Worm (Caenorhabditis elegans) whole organism, L4/young adult: Measurements from ENCODE around the gene F35G12.5.

Experiments
- W03F9.2 ChIP-seq: fragments of 150-350 bp; optimal IDR thresholded peaks from 2 replicates; lab custom pipeline; 2014; ENCODE audit warnings: missing biosample characterization, missing genetic modification characterization
- dao-5 ChIP-seq: sonication (generic microtip); optimal IDR thresholded peaks from 2 replicates; lab custom pipeline; 2016; ENCODE audit warnings: missing genotype, missing genetic modification characterization, moderate library complexity, missing compliant biosample characterization
- him-1 ChIP-seq: sonication (generic microtip); optimal IDR thresholded peaks from 2 replicates; lab custom pipeline; 2016; ENCODE audit warnings: missing genotype, missing genetic modification reagents, missing genetic modification characterization, missing compliant biosample characterization

The F35G12.5 gene

DNA sequence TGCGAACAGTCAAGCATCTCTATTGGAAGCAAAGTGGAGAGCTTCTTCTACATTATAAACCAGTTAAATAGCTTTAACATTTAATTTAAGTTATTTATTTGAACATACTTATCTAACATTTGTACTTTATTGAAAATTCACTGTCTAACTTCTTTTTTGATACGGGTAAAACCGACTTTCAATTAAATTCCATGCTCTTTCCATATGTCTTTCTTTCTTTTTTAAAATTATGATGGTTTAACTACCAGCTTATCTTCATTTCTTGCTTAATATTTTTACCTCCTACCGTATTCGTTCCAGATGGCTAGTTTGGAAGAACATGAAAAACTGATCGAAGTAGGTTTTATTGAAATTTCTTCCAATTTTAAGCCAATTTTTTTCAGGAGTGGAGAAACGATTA is 2.4 kb upstream of the F35G12.5 start, which contains the start of gene F35G12.12:
Gene F35G12.12 (plus strand): TSS at position 301 of the 400 bp plus-strand sequence.
- TF ChIP-seq him-1 (tag; lab: Kevin White, UChicago), result no peak

DNA sequence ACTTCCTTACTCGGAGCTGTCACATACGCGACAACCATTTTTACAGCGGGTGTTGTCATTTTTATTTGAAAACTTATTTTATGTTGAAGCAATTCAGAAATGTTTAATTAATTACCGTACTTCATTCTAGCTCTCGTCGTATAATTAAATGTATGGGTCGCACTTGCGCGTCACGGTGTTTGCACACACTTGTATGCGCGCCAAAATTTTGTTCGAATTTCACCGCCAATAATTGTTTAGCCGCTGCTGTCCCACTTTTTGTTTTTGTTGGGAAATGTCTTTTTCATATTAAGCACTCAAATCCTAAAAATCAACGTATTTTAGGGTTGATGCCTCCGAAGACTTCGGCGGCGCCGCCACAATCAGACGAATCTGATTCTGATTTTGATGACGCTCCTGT is 3.3 kb downstream of the F35G12.5 start, which contains the start of the genes F35G12.7 and smc-4:
Gene F35G12.7 (minus strand): TSS at position 154 of the 400 bp plus-strand sequence.
Gene smc-4 (plus strand): TSS at position 325 of the 400 bp plus-strand sequence.
- TF ChIP-seq him-1 (tag; lab: Kevin White, UChicago) (no peak), dao-5 (no peak), W03F9.2 (tag; lab: Kevin White, UChicago) (no peak)

DNA sequence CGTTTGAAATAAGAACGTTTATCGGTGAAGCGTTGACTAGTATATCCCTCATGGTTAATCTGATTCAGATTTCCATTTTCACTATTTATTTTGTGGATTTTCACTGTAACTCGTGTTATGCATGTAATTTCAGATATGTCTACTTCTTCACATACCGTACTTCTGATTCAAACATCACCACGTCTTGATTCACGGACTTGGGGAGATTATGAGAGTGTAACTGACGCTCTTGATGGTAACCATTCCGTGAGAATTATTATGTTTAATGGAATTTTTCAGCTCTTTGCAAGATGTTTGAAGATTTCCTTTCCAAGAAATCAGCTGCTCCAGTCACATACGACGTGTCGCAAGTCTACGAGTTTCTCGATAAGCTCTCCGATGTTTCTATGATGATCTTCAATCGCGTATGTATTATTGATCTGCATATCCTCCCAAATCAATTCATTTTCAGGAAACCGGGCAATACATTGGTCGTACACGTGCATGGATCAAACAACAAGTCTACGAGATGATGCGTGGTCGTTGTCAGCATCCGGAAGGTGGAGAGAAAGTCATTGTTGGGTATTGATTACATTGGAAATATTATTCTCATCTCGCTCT is 9.3 kb downstream of the F35G12.5 start, which contains the start of gene erh-2:
Gene erh-2 (plus strand): TSS at position 134 of the 600 bp plus-strand sequence.
- TF ChIP-seq him-1 (tag; lab: Kevin White, UChicago), result no peak
- no peak for TF ChIP-seq dao-5
- no peak for TF ChIP-seq W03F9.2 (tag; lab: Kevin White, UChicago)

DNA sequence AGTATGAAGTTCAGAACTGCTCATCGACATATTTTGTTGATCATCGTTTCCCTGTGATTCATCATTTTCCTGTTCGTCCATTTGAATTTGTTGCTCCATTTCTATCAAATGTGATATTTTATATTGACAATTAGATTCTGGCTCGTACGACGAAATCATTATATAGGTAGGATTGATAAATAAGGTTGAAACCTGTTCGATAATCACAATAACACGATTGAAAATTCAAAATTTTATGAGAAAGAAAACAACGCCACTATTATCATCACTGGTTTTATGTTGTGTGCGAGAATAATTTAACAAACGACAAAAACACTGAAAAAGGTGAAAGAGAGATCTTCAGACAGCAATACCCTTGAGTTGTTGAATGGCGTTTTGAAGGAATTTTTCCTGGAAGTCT is 10.4 kb downstream of the F35G12.5 start, which contains the start of gene apc-11:
Gene apc-11 (minus strand): TSS at position 101 of the 400 bp plus-strand sequence.
- TF ChIP-seq W03F9.2 (tag; lab: Kevin White, UChicago) (no peak), dao-5 (no peak), him-1 (tag; lab: Kevin White, UChicago) (no peak)

DNA sequence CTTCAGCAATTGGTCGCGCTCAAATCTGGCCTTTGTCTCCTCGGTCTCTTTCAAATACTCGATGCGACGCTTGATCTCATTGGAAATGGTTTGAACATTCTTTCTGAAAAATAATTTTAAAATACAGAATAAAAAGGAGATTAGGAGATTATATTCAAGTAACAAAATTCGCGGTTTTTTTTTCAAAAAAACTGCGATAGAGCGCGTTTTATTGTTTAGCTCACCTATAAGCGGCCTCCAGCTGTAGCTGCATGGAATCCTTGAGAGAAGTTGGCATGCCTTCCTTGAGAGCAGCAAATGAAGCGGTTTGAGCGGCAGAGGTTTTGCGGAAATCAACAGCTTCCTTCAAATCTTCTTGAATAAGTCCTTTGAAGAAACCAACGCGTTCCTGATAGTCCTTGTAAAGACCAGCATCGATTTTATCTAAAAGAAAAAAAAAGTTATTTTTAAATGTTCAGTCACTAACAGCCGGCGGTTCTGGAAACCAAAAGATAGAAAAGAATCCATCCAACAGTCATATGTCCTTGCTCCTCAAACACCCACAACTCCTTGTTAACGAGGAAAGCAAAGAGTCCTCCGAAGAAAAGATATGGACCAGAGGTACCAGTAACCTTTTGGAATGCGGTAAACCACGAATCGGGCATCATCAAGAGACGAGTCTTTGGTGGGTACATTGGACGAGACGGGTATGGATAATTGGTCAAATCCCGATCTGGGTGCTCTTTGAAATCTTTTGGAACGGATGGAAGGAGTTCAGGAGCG is 11.0 kb downstream of the F35G12.5 start:
- TF ChIP-seq dao-5, result no peak
- TF ChIP-seq him-1 (tag; lab: Kevin White, UChicago), result no peak
- TF ChIP-seq W03F9.2 (tag; lab: Kevin White, UChicago), result no peak

DNA sequence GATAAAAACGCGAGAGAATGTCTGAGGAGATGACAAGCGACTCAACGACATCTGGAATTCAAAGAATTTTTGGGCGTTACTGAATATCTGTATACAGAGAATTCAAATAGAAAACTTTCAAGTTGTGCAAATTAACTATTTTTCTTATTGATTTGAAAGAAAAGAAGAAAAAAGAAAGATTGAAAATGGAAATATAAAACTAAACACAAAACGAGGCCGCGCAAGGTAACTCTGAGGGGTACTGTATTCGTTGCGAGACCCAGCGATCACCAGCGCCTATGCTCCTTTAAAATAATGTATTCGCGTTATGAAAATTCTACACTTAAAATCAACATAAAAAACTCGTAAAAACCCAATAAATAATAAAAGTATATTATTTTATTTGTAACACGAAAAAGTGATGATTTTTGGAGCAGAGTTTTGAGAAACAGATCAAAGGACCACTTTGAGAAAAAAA is 11.9 kb downstream of the F35G12.5 start, which contains the start of gene asb-1:
Gene asb-1 (minus strand): TSS at position 51 of the 457 bp plus-strand sequence.
- no peak for TF ChIP-seq dao-5
- TF ChIP-seq W03F9.2 (tag; lab: Kevin White, UChicago), result no peak
- no peak for TF ChIP-seq him-1 (tag; lab: Kevin White, UChicago)

DNA sequence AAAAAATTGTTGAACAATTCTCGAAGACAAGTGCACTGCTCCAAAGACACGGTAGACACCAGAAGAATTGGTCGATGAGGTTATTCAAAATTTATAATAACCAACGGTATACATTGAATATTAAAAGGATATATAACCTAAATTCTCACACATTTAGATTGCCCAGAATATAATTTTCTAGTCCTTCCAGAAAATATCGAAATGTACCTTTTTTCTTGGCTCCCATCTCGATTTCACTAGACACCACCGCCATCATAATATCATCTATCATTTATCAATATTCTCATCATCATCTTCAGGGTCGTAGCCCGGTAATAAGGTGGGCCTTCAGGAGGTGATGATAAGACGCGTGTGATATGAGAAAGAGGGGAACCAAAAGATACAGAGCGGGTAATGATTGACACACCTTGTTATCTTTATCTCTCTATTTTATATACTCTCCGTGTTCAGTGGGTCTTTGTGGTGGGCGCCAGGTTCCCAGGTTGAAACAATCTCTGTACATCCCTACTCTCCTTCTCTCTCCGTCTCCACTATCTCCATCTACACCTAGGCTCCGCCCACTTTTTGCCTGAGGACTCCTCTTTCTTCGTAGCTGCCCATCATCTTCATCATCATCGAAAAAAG is 16.3 kb downstream of the F35G12.5 start, which contains the start of gene mab-21:
Gene mab-21 (plus strand): TSS at position 615 of the 624 bp plus-strand sequence.
- no peak for TF ChIP-seq W03F9.2 (tag; lab: Kevin White, UChicago)
- no peak for TF ChIP-seq dao-5
- TF ChIP-seq him-1 (tag; lab: Kevin White, UChicago), result no peak

DNA sequence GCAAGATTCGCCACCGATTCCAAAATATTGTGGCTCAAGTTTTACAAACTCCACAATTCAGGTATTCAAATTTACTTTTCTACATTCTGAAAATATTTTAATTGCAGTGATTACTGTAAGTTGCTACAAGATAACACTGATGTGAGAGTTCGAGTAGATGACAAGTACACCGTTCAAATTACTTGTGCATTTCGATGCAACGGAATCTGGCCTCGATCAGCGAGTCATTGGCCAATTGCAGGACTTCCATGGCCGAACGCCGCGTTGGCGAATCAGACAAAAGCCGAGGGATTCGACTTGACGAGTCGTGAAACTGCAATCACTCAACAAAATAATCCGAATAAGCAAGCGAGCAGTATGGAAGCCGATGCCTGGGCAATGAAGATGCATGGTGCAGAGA is 17.4 kb downstream of the F35G12.5 start:
- no peak for TF ChIP-seq dao-5
- TF ChIP-seq him-1 (tag; lab: Kevin White, UChicago), result no peak
- TF ChIP-seq W03F9.2 (tag; lab: Kevin White, UChicago), result no peak

DNA sequence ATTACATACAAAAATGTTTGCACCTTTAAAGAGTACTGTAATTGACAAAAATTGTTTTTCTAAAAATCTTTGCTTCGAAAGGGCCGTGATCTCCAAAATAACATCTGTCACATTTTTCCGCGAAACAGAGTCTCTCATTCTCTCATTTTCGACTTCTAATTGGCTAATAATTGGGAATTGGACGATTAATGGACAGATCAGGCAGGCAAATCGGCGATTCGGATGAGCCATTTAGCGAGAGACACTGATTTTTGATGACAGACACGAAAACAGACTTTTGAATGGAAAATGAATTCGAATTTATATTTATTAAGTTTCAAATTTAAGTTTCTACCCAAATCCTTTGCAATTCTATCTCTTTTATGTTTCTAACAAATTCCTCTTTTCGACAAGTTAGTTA is 19.9 kb downstream of the F35G12.5 start:
- TF ChIP-seq W03F9.2 (tag; lab: Kevin White, UChicago) (no peak), him-1 (tag; lab: Kevin White, UChicago) (no peak), dao-5 (no peak)

DNA sequence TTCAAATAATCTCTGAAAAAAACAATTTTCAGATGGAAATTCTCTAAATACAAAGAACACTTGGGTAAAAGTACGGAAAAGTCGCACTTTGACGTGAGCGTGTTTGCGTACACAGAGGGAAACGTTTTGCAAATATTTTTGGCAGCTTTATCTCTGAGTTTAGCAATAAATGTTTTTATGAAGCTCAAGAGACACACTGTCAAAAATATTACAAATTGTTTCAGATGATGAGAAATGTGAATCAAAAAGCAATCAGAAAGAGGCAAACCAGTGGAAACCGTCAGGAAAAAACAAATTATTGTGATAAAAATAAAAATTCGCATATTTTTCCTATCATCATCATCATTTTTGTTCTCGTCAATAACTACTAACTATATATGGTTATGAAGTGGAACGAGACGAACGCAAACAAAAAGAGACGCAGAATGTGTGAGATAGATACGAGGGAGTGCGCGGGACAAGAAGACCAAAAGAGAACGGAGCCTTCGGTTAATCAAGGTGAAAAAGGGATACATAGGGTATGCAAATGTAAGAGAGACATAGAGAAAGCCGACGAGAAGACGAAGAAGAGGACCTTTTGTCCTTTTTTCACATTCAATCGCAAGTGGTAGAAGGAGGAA is 28.5 kb downstream of the F35G12.5 start, which contains the start of gene sel-2:
Gene sel-2 (minus strand): TSS at position 51 of the 620 bp plus-strand sequence.
- TF ChIP-seq W03F9.2 (tag; lab: Kevin White, UChicago) (no peak), him-1 (tag; lab: Kevin White, UChicago) (no peak), dao-5 (no peak)

DNA sequence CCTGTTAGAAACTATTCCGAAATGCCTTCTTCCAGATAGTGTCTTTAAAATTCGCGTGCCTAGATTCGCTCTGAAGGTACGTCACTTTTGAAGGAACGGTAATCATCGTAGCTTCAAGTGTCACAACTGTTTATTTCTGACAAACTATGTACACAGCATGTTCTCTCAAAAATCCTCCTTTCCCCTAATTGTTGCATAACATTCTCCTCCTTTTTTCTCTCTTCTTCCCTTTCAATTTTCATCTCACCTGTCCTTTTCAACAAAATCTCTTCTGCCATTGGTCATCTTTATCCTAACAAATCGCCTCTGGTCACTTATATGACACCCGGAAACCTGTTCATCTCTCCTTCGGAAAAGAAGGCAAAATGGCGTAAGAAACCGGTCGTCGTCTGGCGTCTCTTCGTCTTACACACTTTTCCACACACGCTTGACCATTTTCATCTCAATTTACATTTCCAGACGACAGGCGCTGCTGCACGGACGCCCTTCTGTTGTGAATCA is 32.2 kb downstream of the F35G12.5 start, which contains the start of gene lips-3:
Gene lips-3 (plus strand): TSS at position 458 of the 501 bp plus-strand sequence.
- TF ChIP-seq W03F9.2 (tag; lab: Kevin White, UChicago), result no peak
- no peak for TF ChIP-seq him-1 (tag; lab: Kevin White, UChicago)
- TF ChIP-seq dao-5, result no peak

DNA sequence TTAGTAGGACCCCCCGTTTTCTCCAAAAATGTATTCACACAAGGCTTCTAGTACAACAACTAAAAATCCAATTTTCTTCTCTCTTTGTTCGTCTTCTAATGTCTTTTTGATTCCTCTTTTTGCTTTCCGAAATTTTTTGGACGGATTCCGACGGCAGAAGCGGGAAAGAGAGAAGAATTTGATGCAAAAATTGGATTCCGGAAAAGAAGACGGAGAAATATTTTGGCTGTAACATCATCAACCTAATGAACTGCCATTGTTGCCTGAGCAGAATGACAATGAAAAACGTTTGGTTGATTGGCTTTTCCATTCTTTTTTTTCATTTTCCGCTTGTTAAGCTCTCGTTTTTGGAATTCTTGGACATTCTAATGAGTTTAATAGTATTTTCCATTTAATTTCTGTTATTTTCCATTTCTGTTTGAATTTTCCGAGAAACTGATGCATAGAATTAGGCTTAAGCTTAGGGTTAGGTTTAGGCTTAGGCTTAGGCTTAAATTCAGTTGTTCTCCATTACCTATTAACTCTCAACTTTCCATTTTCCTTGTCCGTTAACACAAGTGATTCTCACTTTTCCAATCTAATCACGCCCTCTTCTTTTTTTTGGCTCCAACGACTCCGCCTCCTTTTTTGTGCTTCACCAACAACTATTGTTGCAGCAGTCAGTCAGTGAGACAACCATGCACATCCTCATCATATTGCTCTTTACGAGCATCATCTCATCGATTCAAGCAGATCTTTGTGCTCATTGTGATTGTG is 38.6 kb downstream of the F35G12.5 start, which contains the start of gene lron-5:
Gene lron-5 (plus strand): TSS at position 655 of the 756 bp plus-strand sequence.
- TF ChIP-seq W03F9.2 (tag; lab: Kevin White, UChicago) (no peak), him-1 (tag; lab: Kevin White, UChicago) (no peak), dao-5 (no peak)
